Worm (Caenorhabditis elegans): ENCODE results near the gene ZC449.8.

ZC449.8 gene

ce11 chrX:5022682-5023081 lies 6.8 kb downstream of the ZC449.8 start (continued):
- TF ChIP-seq ztf-18 (tag; optimal IDR thresholded peaks at IDR 0.05) (peak; percentile 53), F49E8.2 (tag; optimal IDR thresholded peaks at IDR 0.05; ENCODE audit: insufficient read depth) (peak; percentile 27), nhr-90 (tag; optimal IDR thresholded peaks at IDR 0.05) (peak; percentile 83), aptf-2 (GFP tag; conservative IDR thresholded peaks at IDR 0.05) (peak; percentile 54; the same call in 1 of the 2 replicates), cebp-2 (GFP tag; IDR thresholded peaks at IDR 0.05) (0 out of 2 replicates have a peak, but pooled peaks have one; percentile 18), ztf-28 (GFP tag; IDR thresholded peaks at IDR 0.05) (peak; percentile 91), akir-1 (GFP tag; optimal IDR thresholded peaks at IDR 0.05) (no peak), ztf-26 (tag; optimal IDR thresholded peaks at IDR 0.05) (peak; percentile 28), gei-17 (GFP tag; optimal IDR thresholded peaks at IDR 0.05) (peak; percentile 30), nfyb-1 (GFP tag; IDR thresholded peaks at IDR 0.05) (peak; percentile 69), madf-3 (GFP tag; IDR thresholded peaks at IDR 0.05) (no peak), T26A5.8 (tag; optimal IDR thresholded peaks at IDR 0.05) (peak; percentile 14), chd-7 (tag; optimal IDR thresholded peaks at IDR 0.05) (peak; percentile 25), C17E4.6 (GFP tag; IDR thresholded peaks at IDR 0.05) (0 out of 2 replicates have a peak, but pooled peaks have one; percentile 29), tbp1 (GFP tag; optimal IDR thresholded peaks at IDR 0.05) (peak; percentile 94), lin-26 (GFP tag; IDR thresholded peaks at IDR 0.05) (peak; percentile 90), egl-44 (GFP tag; IDR thresholded peaks at IDR 0.05) (peak; percentile 81), zim-3 (tag; optimal IDR thresholded peaks at IDR 0.05) (peak; percentile 57), fkh-3 (tag; optimal IDR thresholded peaks at IDR 0.05) (peak; percentile 43), attf-3 (GFP tag; conservative IDR thresholded peaks at IDR 0.05) (0 out of 2 replicates have a peak, but pooled peaks have one; percentile 25), ztf-25 (GFP tag; IDR thresholded peaks at IDR 0.05) (peak; percentile 82; the same call in 1 of the 2 replicates), ama-1 (optimal IDR thresholded peaks at IDR 0.05) (no peak), ama-1 (GFP tag; optimal IDR thresholded peaks at IDR 0.05) (peak in 1 of 2 experiments; percentile 52), hlh-12 (tag; optimal IDR thresholded peaks at IDR 0.05) (no peak), somi-1 (GFP tag; optimal IDR thresholded peaks at IDR 0.05) (peak; percentile 7), Y95B8A.8 (GFP tag; IDR thresholded peaks at IDR 0.05) (0 out of 2 replicates have a peak, but pooled peaks have one; percentile 13), lin-40 (tag; optimal IDR thresholded peaks at IDR 0.05) (peak; percentile 64), ceh-40 (GFP tag; IDR thresholded peaks at IDR 0.05) (peak; percentile 55; the same call in 1 of the 2 replicates), F52B5.7 (tag; optimal IDR thresholded peaks at IDR 0.05) (peak; percentile 70), egl-18 (GFP tag; IDR thresholded peaks at IDR 0.05) (no peak), Y56A3A.18 (GFP tag; IDR thresholded peaks at IDR 0.05) (peak; percentile 20; the same call in 1 of the 2 replicates), attf-5 (GFP tag; optimal IDR thresholded peaks at IDR 0.05) (peak; percentile 56), ceh-91 (GFP tag; IDR thresholded peaks at IDR 0.05) (no peak), F23B12.7 (tag; optimal IDR thresholded peaks at IDR 0.05; ENCODE audit: insufficient read depth) (peak; percentile 87), mxl-1 (tag; optimal IDR thresholded peaks at IDR 0.05) (peak; percentile 18), Y79H2A.3 (GFP tag; conservative IDR thresholded peaks at IDR 0.05) (no peak), rcor-1 (GFP tag; IDR thresholded peaks at IDR 0.05) (peak; percentile 44; the same call in 1 of the 2 replicates), lir-1 (GFP tag; conservative IDR thresholded peaks at IDR 0.05) (0 out of 2 replicates have a peak, but pooled peaks have one; percentile 43), K12H6.12 (tag; optimal IDR thresholded peaks at IDR 0.05) (peak; percentile 62), lsl-1 (GFP tag; optimal IDR thresholded peaks at IDR 0.05) (peak; percentile 2), madf-6 (GFP tag; IDR thresholded peaks at IDR 0.05) (peak; percentile 46; the same call in 1 of the 2 replicates), hmg-1.2 (GFP tag; IDR thresholded peaks at IDR 0.05) (peak; percentile 83), F57C9.4 (tag; optimal IDR thresholded peaks at IDR 0.05) (no peak), mes-4 (tag; optimal IDR thresholded peaks at IDR 0.05) (peak; percentile 23), rec-8 (tag; optimal IDR thresholded peaks at IDR 0.05) (peak; percentile 41 to 67), attf-6 (GFP tag; IDR thresholded peaks at IDR 0.05) (0 out of 2 replicates have a peak, but pooled peaks have one; percentile 46), nfya-1 (tag; optimal IDR thresholded peaks at IDR 0.05; ENCODE audit: borderline replicate concordance, insufficient read depth) (no peak), rpc-1 (optimal IDR thresholded peaks at IDR 0.05) (peak; percentile 81), rpc-1 (tag; optimal IDR thresholded peaks at IDR 0.05) (peak; percentile 87)
